Worm (Caenorhabditis elegans) whole organism, mixed stage, embryonic: ENCODE measurements around the gene osm-1.
A peak's percentile ranks its signal among the peaks of the same experiment; 100 is the strongest.

Source experiments
- M03D4.4 ChIP-seq: sonication (generic microtip); optimal IDR thresholded peaks from 2 replicates; lab custom pipeline; 2017; ENCODE audit warnings: mild to moderate bottlenecking, missing genetic modification characterization, missing compliant biosample characterization
- bed-3 ChIP-seq: fragments of 200-800 bp; sonication (Bioruptor generic); optimal IDR thresholded peaks from 3 replicates; lab custom pipeline; 2018; ENCODE audit warnings: mild to moderate bottlenecking, missing genetic modification characterization, moderate library complexity, missing compliant biosample characterization
- blmp-1 ChIP-seq: fragments of 150-350 bp; optimal IDR thresholded peaks from 2 replicates; lab custom pipeline; 2014; ENCODE audit warnings: missing biosample characterization, missing genetic modification characterization
- ceh-39 ChIP-seq: fragments of 150-350 bp; optimal IDR thresholded peaks from 2 replicates; lab custom pipeline; 2014; ENCODE audit warnings: missing biosample characterization, missing genetic modification characterization
- ceh-43 ChIP-seq: fragments of 200-800 bp; sonication (Bioruptor generic); optimal IDR thresholded peaks from 2 replicates; lab custom pipeline; 2018; ENCODE audit warnings: mild to moderate bottlenecking, missing genetic modification characterization, moderate library complexity, missing compliant biosample characterization
- ceh-83 ChIP-seq: fragments of 200-800 bp; sonication (Bioruptor generic); optimal IDR thresholded peaks from 2 replicates; lab custom pipeline; 2018; ENCODE audit warnings: mild to moderate bottlenecking, missing genetic modification characterization, missing compliant biosample characterization
- ces-1 ChIP-seq: fragments of 150-350 bp; optimal IDR thresholded peaks from 2 replicates; lab custom pipeline; 2014; ENCODE audit warnings: missing biosample characterization, missing genetic modification reagents, missing genetic modification characterization
- cnd-1 ChIP-seq: fragments of 200-800 bp; sonication (Bioruptor generic); optimal IDR thresholded peaks from 2 replicates; lab custom pipeline; 2018; ENCODE audit warnings: mild to moderate bottlenecking, missing genetic modification characterization, missing compliant biosample characterization
- drap-1 ChIP-seq: fragments of 200-800 bp; sonication (Bioruptor generic); optimal IDR thresholded peaks from 3 replicates; lab custom pipeline; 2018; ENCODE audit warnings: mild to moderate bottlenecking, missing genetic modification characterization, missing compliant biosample characterization
- elt-1 ChIP-seq: sonication (generic microtip); optimal IDR thresholded peaks from 2 replicates; lab custom pipeline; 2017; ENCODE audit warnings: missing genetic modification characterization, mild to moderate bottlenecking, missing compliant biosample characterization, antibody characterized with exemption, moderate library complexity, borderline replicate concordance; ENCODE audit not compliant: insufficient read depth
- elt-3 ChIP-seq: fragments of 150-350 bp; optimal IDR thresholded peaks from 2 replicates; lab custom pipeline; 2014; ENCODE audit warnings: missing biosample characterization, missing genetic modification characterization
- flh-1 ChIP-seq: fragments of 200-800 bp; sonication (Bioruptor generic); optimal IDR thresholded peaks from 2 replicates; lab custom pipeline; 2018; ENCODE audit warnings: mild to moderate bottlenecking, missing genetic modification characterization, moderate library complexity, missing compliant biosample characterization
- ham-2 ChIP-seq: fragments of 200-800 bp; sonication (Bioruptor generic); optimal IDR thresholded peaks from 2 replicates; lab custom pipeline; 2018; ENCODE audit warnings: mild to moderate bottlenecking, missing genetic modification characterization, missing compliant biosample characterization
- hlh-1 ChIP-seq: fragments of 150-350 bp; optimal IDR thresholded peaks from 2 replicates; lab custom pipeline; 2014; ENCODE audit warnings: missing biosample characterization, missing genetic modification reagents, missing genetic modification characterization
- lin-13 ChIP-seq: fragments of 150-350 bp; optimal IDR thresholded peaks from 2 replicates; lab custom pipeline; 2014; ENCODE audit warnings: missing biosample characterization, missing genetic modification characterization
- lin-32 ChIP-seq: fragments of 200-800 bp; sonication (Bioruptor generic); optimal IDR thresholded peaks from 2 replicates; lab custom pipeline; 2018; ENCODE audit warnings: mild to moderate bottlenecking, missing genetic modification characterization, missing compliant biosample characterization
- lsy-2 ChIP-seq: fragments of 150-350 bp; optimal IDR thresholded peaks from 2 replicates; lab custom pipeline; 2014; ENCODE audit warnings: missing biosample characterization, missing genetic modification characterization
- mab-5 ChIP-seq: fragments of 150-350 bp; optimal IDR thresholded peaks from 2 replicates; lab custom pipeline; 2014; ENCODE audit warnings: missing biosample characterization, missing genetic modification characterization
- mep-1 ChIP-seq: fragments of 150-350 bp; optimal IDR thresholded peaks from 2 replicates; lab custom pipeline; 2017; ENCODE audit warnings: missing biosample characterization, missing genetic modification reagents, missing genetic modification characterization, inconsistent platforms
- mls-2 ChIP-seq: sonication (generic microtip); optimal IDR thresholded peaks from 2 replicates; lab custom pipeline; 2016; ENCODE audit warnings: mild to moderate bottlenecking, missing genetic modification characterization, moderate library complexity, missing compliant biosample characterization
- nhr-12 ChIP-seq: fragments of 150-350 bp; optimal IDR thresholded peaks from 2 replicates; lab custom pipeline; 2014; ENCODE audit warnings: missing biosample characterization, missing genetic modification characterization
- nhr-2 ChIP-seq: fragments of 150-350 bp; optimal IDR thresholded peaks from 2 replicates; lab custom pipeline; 2014; ENCODE audit warnings: missing biosample characterization, missing genetic modification characterization
- nhr-237 ChIP-seq: fragments of 150-350 bp; optimal IDR thresholded peaks from 2 replicates; lab custom pipeline; 2014; ENCODE audit warnings: missing biosample characterization, missing genetic modification characterization
- nhr-28 ChIP-seq: fragments of 150-350 bp; optimal IDR thresholded peaks from 2 replicates; lab custom pipeline; 2014; ENCODE audit warnings: missing biosample characterization, missing genetic modification characterization
- nhr-76 ChIP-seq: sonication (generic microtip); optimal IDR thresholded peaks from 2 replicates; lab custom pipeline; 2017; ENCODE audit warnings: missing biosample characterization, missing genetic modification characterization
- pha-4 ChIP-seq: fragments of 150-350 bp; optimal IDR thresholded peaks from 2 replicates; lab custom pipeline; 2018; ENCODE audit warnings: missing biosample characterization, missing genetic modification reagents, missing genetic modification characterization
- sem-2 ChIP-seq: fragments of 200-800 bp; sonication (Bioruptor generic); optimal IDR thresholded peaks from 2 replicates; lab custom pipeline; 2018; ENCODE audit warnings: mild to moderate bottlenecking, missing genetic modification characterization, missing compliant biosample characterization
- snpc-4 ChIP-seq: fragments of 150-350 bp; optimal IDR thresholded peaks from 2 replicates; lab custom pipeline; 2014; ENCODE audit warnings: missing biosample characterization, missing genetic modification characterization
- sptf-1 ChIP-seq: sonication (generic microtip); optimal IDR thresholded peaks from 2 replicates; lab custom pipeline; 2017; ENCODE audit warnings: mild to moderate bottlenecking, missing genetic modification characterization, moderate library complexity, missing compliant biosample characterization
- tbx-8 ChIP-seq: fragments of 200-800 bp; sonication (Bioruptor generic); optimal IDR thresholded peaks from 2 replicates; lab custom pipeline; 2018; ENCODE audit warnings: mild to moderate bottlenecking, missing genetic modification characterization, moderate library complexity, missing compliant biosample characterization
- unc-120 ChIP-seq: sonication (generic microtip); optimal IDR thresholded peaks from 2 replicates; lab custom pipeline; 2017; ENCODE audit warnings: missing genetic modification characterization, missing compliant biosample characterization; ENCODE audit not compliant: poor library complexity, severe bottlenecking
- unc-39 ChIP-seq: fragments of 150-350 bp; optimal IDR thresholded peaks from 2 replicates; lab custom pipeline; 2014; ENCODE audit warnings: missing biosample characterization, missing genetic modification characterization
- unc-62 ChIP-seq: fragments of 150-350 bp; optimal IDR thresholded peaks from 2 replicates; lab custom pipeline; 2014; ENCODE audit warnings: missing biosample characterization, missing genetic modification reagents, missing genetic modification characterization
- zip-8 ChIP-seq: fragments of 150-350 bp; optimal IDR thresholded peaks from 2 replicates; lab custom pipeline; 2014; ENCODE audit warnings: missing biosample characterization, missing genetic modification characterization
- ztf-11 ChIP-seq: fragments of 150-350 bp; optimal IDR thresholded peaks from 2 replicates; lab custom pipeline; 2014; ENCODE audit warnings: missing biosample characterization, missing genetic modification characterization

osm-1 gene

ce11 chrX:16590803-16591202 is 50.3 kb downstream of the osm-1 start:
- TF ChIP-seq sem-2 (GFP tag; lab: Kevin White, UChicago) = peak; percentile 47
- no peak for TF ChIP-seq nhr-28 (tag; lab: Kevin White, UChicago)
- TF ChIP-seq unc-39 (tag; lab: Kevin White, UChicago) = no peak
- TF ChIP-seq nhr-76 (tag; lab: Kevin White, UChicago) = no peak
- TF ChIP-seq ceh-43 (GFP tag; lab: Kevin White, UChicago) = peak; percentile 59
- peak; percentile 21 for TF ChIP-seq pha-4 (tag; lab: Kevin White, UChicago)
- TF ChIP-seq M03D4.4 (tag; lab: Kevin White, UChicago) = peak; percentile 81
- TF ChIP-seq drap-1 (GFP tag; lab: Kevin White, UChicago) = peak; percentile 82
- peak; percentile 33 for TF ChIP-seq lin-32 (GFP tag; lab: Kevin White, UChicago)
- TF ChIP-seq ceh-39 (tag; lab: Kevin White, UChicago) = no peak
- no peak for TF ChIP-seq nhr-2 (tag; lab: Kevin White, UChicago)
- peak; percentile 79 for TF ChIP-seq mls-2 (tag; lab: Kevin White, UChicago)
- TF ChIP-seq lsy-2 (tag; lab: Kevin White, UChicago) = peak; percentile 21
- TF ChIP-seq snpc-4 (tag; lab: Kevin White, UChicago) = no peak
- no peak for TF ChIP-seq flh-1 (GFP tag; lab: Kevin White, UChicago)
- no peak for TF ChIP-seq hlh-1
- no peak for TF ChIP-seq nhr-237 (tag; lab: Kevin White, UChicago)
- TF ChIP-seq blmp-1 (tag; lab: Kevin White, UChicago) = no peak
- no peak for TF ChIP-seq ztf-11 (tag; lab: Kevin White, UChicago)
- TF ChIP-seq elt-3 (tag; lab: Kevin White, UChicago) = no peak
- TF ChIP-seq unc-62 (GFP tag; lab: Kevin White, UChicago) = peak; percentile 29
- peak; percentile 41 for TF ChIP-seq bed-3 (GFP tag; lab: Kevin White, UChicago)
- TF ChIP-seq ces-1 = peak; percentile 1
- peak; percentile 84 for TF ChIP-seq sptf-1 (tag; lab: Kevin White, UChicago)
- TF ChIP-seq mep-1 = peak; percentile 69
- no peak for TF ChIP-seq mab-5 (tag; lab: Kevin White, UChicago)
- peak; percentile 81 for TF ChIP-seq ceh-83 (GFP tag; lab: Kevin White, UChicago)
- peak; percentile 9 for TF ChIP-seq lin-13
- TF ChIP-seq ham-2 = peak; percentile 55
- peak; percentile 8 for TF ChIP-seq tbx-8
- no peak for TF ChIP-seq nhr-12 (tag; lab: Kevin White, UChicago)
- no peak for TF ChIP-seq elt-1
- TF ChIP-seq unc-120 (tag; lab: Kevin White, UChicago) = peak; percentile 48
- no peak for TF ChIP-seq zip-8
- TF ChIP-seq cnd-1 (tag; lab: Kevin White, UChicago) = peak; percentile 79

ce11 chrX:16591533-16591932 is 51.1 kb downstream of the osm-1 start:
- no peak for TF ChIP-seq flh-1 (GFP tag; lab: Kevin White, UChicago)

ce11 chrX:16594931-16595330 is 54.5 kb downstream of the osm-1 start, which contains the start of gene cdh-9:
cdh-9 (plus strand) TSS chrX:16595231.
- TF ChIP-seq nhr-28 (tag; lab: Kevin White, UChicago) (no peak), mep-1 (no peak), mab-5 (tag; lab: Kevin White, UChicago) (no peak), pha-4 (tag; lab: Kevin White, UChicago) (no peak), cnd-1 (tag; lab: Kevin White, UChicago) (no peak), nhr-12 (tag; lab: Kevin White, UChicago) (no peak), nhr-237 (tag; lab: Kevin White, UChicago) (no peak), ceh-39 (tag; lab: Kevin White, UChicago) (no peak), nhr-2 (tag; lab: Kevin White, UChicago) (no peak), nhr-76 (tag; lab: Kevin White, UChicago) (no peak), unc-120 (tag; lab: Kevin White, UChicago) (no peak), ces-1 (no peak), lin-32 (GFP tag; lab: Kevin White, UChicago) (no peak), ham-2 (no peak), ceh-43 (GFP tag; lab: Kevin White, UChicago) (no peak), unc-62 (GFP tag; lab: Kevin White, UChicago) (no peak), ztf-11 (tag; lab: Kevin White, UChicago) (no peak), M03D4.4 (tag; lab: Kevin White, UChicago) (no peak), sptf-1 (tag; lab: Kevin White, UChicago) (no peak)
